Worm (Caenorhabditis elegans): Measurements from ENCODE around the gene F01F1.2.

The F01F1.2 gene

ce11 chrIII:5845483-5845882 lies 32.9 kb upstream of the F01F1.2 start (continued):
- TF ChIP-seq sma-9 (GFP tag; optimal IDR thresholded peaks at IDR 0.05) (peak; percentile 72), sma-9 (tag; optimal IDR thresholded peaks at IDR 0.05) (no peak), blmp-1 (tag; optimal IDR thresholded peaks at IDR 0.05; ENCODE audit: insufficient read depth) (no peak)

ce11 chrIII:5846412-5846811 lies 31.9 kb upstream of the F01F1.2 start:
- TF ChIP-seq crh-2 (tag; optimal IDR thresholded peaks at IDR 0.05) = peak; percentile 7
- no peak for TF ChIP-seq zag-1 (tag; optimal IDR thresholded peaks at IDR 0.05)
- TF ChIP-seq sma-9 (GFP tag; optimal IDR thresholded peaks at IDR 0.05) = peak; percentile 3
- no peak for TF ChIP-seq sma-9 (tag; optimal IDR thresholded peaks at IDR 0.05)
- TF ChIP-seq lin-11 (tag; optimal IDR thresholded peaks at IDR 0.05) = no peak
- no peak for TF ChIP-seq R02D3.7 (tag; optimal IDR thresholded peaks at IDR 0.05)
- no peak for TF ChIP-seq blmp-1 (tag; optimal IDR thresholded peaks at IDR 0.05; ENCODE audit: insufficient read depth)
- TF ChIP-seq snpc-4 (tag; optimal IDR thresholded peaks at IDR 0.05) = no peak
- TF ChIP-seq ztf-4 (tag; optimal IDR thresholded peaks at IDR 0.05) = no peak
- TF ChIP-seq nhr-6 (tag; optimal IDR thresholded peaks at IDR 0.05) = no peak
- TF ChIP-seq ZK546.5 (tag; optimal IDR thresholded peaks at IDR 0.05) = no peak
- TF ChIP-seq peb-1 (tag; optimal IDR thresholded peaks at IDR 0.05) = no peak
- no peak for TF ChIP-seq fos-1 (tag; optimal IDR thresholded peaks at IDR 0.05)
- peak; percentile 30 for TF ChIP-seq unc-55 (GFP tag; optimal IDR thresholded peaks at IDR 0.05)
- TF ChIP-seq nhr-129 (tag; optimal IDR thresholded peaks at IDR 0.05) = no peak
- no peak for TF ChIP-seq dmd-4 (tag; optimal IDR thresholded peaks at IDR 0.05)
- TF ChIP-seq nhr-77 (tag; optimal IDR thresholded peaks at IDR 0.05) = no peak
- peak; percentile 49 for TF ChIP-seq C34F6.9 (tag; optimal IDR thresholded peaks at IDR 0.05)
- TF ChIP-seq gmeb-1 (tag; optimal IDR thresholded peaks at IDR 0.05) = no peak
- no peak for TF ChIP-seq mab-5 (tag; optimal IDR thresholded peaks at IDR 0.05)
- TF ChIP-seq ceh-16 (tag; optimal IDR thresholded peaks at IDR 0.05) = no peak
- no peak for TF ChIP-seq Y55F3AM.14 (GFP tag; optimal IDR thresholded peaks at IDR 0.05)
- no peak for TF ChIP-seq egl-27 (tag; optimal IDR thresholded peaks at IDR 0.05)
- TF ChIP-seq nhr-11 (tag; optimal IDR thresholded peaks at IDR 0.05) = no peak
- TF ChIP-seq mdl-1 (tag; optimal IDR thresholded peaks at IDR 0.05) = no peak
- TF ChIP-seq elt-1 (tag; optimal IDR thresholded peaks at IDR 0.05) = no peak
- TF ChIP-seq nhr-23 (tag; optimal IDR thresholded peaks at IDR 0.05) = no peak
- no peak for TF ChIP-seq mbf-1 (tag; optimal IDR thresholded peaks at IDR 0.05)
- TF ChIP-seq ceh-82 (tag; optimal IDR thresholded peaks at IDR 0.05) = no peak
- no peak for TF ChIP-seq ama-1 (optimal IDR thresholded peaks at IDR 0.05)
- TF ChIP-seq alr-1 (tag; optimal IDR thresholded peaks at IDR 0.05) = no peak

DNA sequence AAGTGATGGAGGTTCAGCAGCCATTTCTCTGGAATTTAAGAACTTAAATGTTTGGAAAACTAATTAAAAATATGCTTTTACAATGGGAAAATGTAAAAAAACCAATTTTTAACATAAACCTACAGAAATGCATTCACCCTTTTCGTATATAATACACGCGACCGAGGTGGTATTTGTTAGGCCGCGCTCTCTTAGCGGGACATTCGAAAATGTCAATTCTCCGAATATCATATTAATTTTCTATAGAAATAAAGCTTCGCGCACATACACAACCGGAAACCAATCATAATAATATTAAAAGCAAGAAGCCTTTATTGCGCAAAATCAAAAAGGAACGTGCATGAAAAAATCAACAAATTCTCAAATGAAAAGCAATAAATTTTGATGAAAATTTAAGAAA lies 25.1 kb upstream of the F01F1.2 start, which contains the start of gene ddx-23:
ddx-23 (minus strand) TSS at position 30 of the 400 bp plus-strand sequence.
- peak; percentile 53 for TF ChIP-seq ama-1 (optimal IDR thresholded peaks at IDR 0.05)
- no peak for TF ChIP-seq nhr-21 (tag; optimal IDR thresholded peaks at IDR 0.05)
- TF ChIP-seq gmeb-1 (tag; optimal IDR thresholded peaks at IDR 0.05) = peak; percentile 63
- no peak for TF ChIP-seq F13H6.1 (tag; optimal IDR thresholded peaks at IDR 0.05)
- no peak for TF ChIP-seq zag-1 (tag; optimal IDR thresholded peaks at IDR 0.05)
- TF ChIP-seq lsy-2 (tag; optimal IDR thresholded peaks at IDR 0.05) = peak in 1 of 2 experiments; percentile 57
- peak; percentile 4 for TF ChIP-seq unc-55 (GFP tag; optimal IDR thresholded peaks at IDR 0.05)
- TF ChIP-seq ztf-4 (tag; optimal IDR thresholded peaks at IDR 0.05) = peak; percentile 81
- TF ChIP-seq lin-13 (GFP tag; optimal IDR thresholded peaks at IDR 0.05) = peak; percentile 8
- no peak for TF ChIP-seq sma-9 (GFP tag; optimal IDR thresholded peaks at IDR 0.05)
- no peak for TF ChIP-seq sma-9 (tag; optimal IDR thresholded peaks at IDR 0.05)
- TF ChIP-seq C34F6.9 (tag; optimal IDR thresholded peaks at IDR 0.05) = peak; percentile 14
- peak; percentile 49 for TF ChIP-seq sma-3 (GFP tag; optimal IDR thresholded peaks at IDR 0.05)
- no peak for TF ChIP-seq egl-27 (tag; optimal IDR thresholded peaks at IDR 0.05)

DNA sequence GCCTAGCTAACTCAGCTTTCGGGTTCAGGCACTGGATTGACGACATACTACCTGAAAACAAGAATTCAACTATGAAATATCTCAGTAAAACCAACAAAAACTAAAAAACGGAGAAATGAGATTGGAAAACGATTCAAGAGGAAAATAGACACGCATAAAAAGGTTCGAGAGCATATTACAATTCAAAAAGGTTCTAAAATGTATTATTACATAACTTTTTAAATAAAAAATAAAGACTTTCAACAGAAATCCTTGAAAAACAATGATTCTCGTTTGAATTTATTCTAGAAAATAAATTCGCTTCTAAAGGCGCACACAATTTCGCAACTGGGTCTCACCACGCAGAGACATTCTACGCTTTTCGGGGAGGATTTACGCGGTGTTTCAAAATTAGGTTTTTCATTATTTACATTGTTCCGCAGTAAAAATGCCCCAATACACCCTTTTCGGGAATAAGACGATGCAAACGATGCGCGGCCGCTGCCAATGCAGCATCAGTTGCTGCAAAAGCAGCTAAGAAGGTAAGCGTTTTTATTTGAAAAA lies 22.6 kb upstream of the F01F1.2 start, which contains the start of the genes cct-6 and alh-9:
cct-6 (minus strand) TSS at position 51 of the 543 bp plus-strand sequence.
alh-9 (plus strand) TSS at position 382 of the 543 bp plus-strand sequence.
- no peak for TF ChIP-seq nhr-237 (tag; optimal IDR thresholded peaks at IDR 0.05)
- TF ChIP-seq ama-1 (optimal IDR thresholded peaks at IDR 0.05) = peak; percentile 44
- no peak for TF ChIP-seq nhr-77 (tag; optimal IDR thresholded peaks at IDR 0.05)
- TF ChIP-seq ZK546.5 (tag; optimal IDR thresholded peaks at IDR 0.05) = peak; percentile 1
- no peak for TF ChIP-seq Y55F3AM.14 (GFP tag; optimal IDR thresholded peaks at IDR 0.05)
- no peak for TF ChIP-seq ztf-11 (tag; optimal IDR thresholded peaks at IDR 0.05)
- TF ChIP-seq lin-13 (GFP tag; optimal IDR thresholded peaks at IDR 0.05) = peak; percentile 88
- peak; percentile 76 for TF ChIP-seq sma-9 (GFP tag; optimal IDR thresholded peaks at IDR 0.05)
- no peak for TF ChIP-seq sma-9 (tag; optimal IDR thresholded peaks at IDR 0.05)
- TF ChIP-seq fos-1 (tag; optimal IDR thresholded peaks at IDR 0.05) = peak; percentile 56
- TF ChIP-seq nhr-21 (tag; optimal IDR thresholded peaks at IDR 0.05) = peak; percentile 54
- peak; percentile 69 for TF ChIP-seq F13H6.1 (tag; optimal IDR thresholded peaks at IDR 0.05)
- TF ChIP-seq sem-4 (tag; optimal IDR thresholded peaks at IDR 0.05) = peak; percentile 2
- TF ChIP-seq lin-11 (tag; optimal IDR thresholded peaks at IDR 0.05) = peak; percentile 79
- no peak for TF ChIP-seq blmp-1 (tag; optimal IDR thresholded peaks at IDR 0.05; ENCODE audit: insufficient read depth)
- TF ChIP-seq unc-55 (GFP tag; optimal IDR thresholded peaks at IDR 0.05) = peak; percentile 94
- peak; percentile 5 for TF ChIP-seq nhr-6 (tag; optimal IDR thresholded peaks at IDR 0.05)
- TF ChIP-seq egl-27 (tag; optimal IDR thresholded peaks at IDR 0.05) = peak; percentile 39
- peak; percentile 84 for TF ChIP-seq nhr-25 (tag; optimal IDR thresholded peaks at IDR 0.05)
- peak; percentile 37 for TF ChIP-seq snpc-4 (tag; optimal IDR thresholded peaks at IDR 0.05)
- TF ChIP-seq ceh-82 (tag; optimal IDR thresholded peaks at IDR 0.05) = peak; percentile 20
- peak; percentile 46 for TF ChIP-seq mab-5 (tag; optimal IDR thresholded peaks at IDR 0.05)
- peak; percentile 80 for TF ChIP-seq sma-3 (GFP tag; optimal IDR thresholded peaks at IDR 0.05)
- peak; percentile 61 to 92 for TF ChIP-seq lsy-2 (tag; optimal IDR thresholded peaks at IDR 0.05)
- peak; percentile 19 for TF ChIP-seq ztf-4 (tag; optimal IDR thresholded peaks at IDR 0.05)
- peak; percentile 89 for TF ChIP-seq crh-2 (tag; optimal IDR thresholded peaks at IDR 0.05)
- peak; percentile 93 for TF ChIP-seq gmeb-1 (tag; optimal IDR thresholded peaks at IDR 0.05)
- TF ChIP-seq nhr-10 (tag; optimal IDR thresholded peaks at IDR 0.05) = no peak
- TF ChIP-seq R02D3.7 (tag; optimal IDR thresholded peaks at IDR 0.05) = peak; percentile 70
- TF ChIP-seq C34F6.9 (tag; optimal IDR thresholded peaks at IDR 0.05) = peak; percentile 92
- no peak for TF ChIP-seq unc-39 (tag; optimal IDR thresholded peaks at IDR 0.05)
- peak; percentile 88 for TF ChIP-seq nhr-129 (tag; optimal IDR thresholded peaks at IDR 0.05)
- no peak for TF ChIP-seq dmd-4 (tag; optimal IDR thresholded peaks at IDR 0.05)
